Worm (Caenorhabditis elegans): Measurements from ENCODE around the gene K08F11.1.

Gene K08F11.1

ce11 chrIV:4760378-4761084 lies 35.9 kb downstream of the K08F11.1 start, which contains the start of the genes memi-1 and cyp-31A3:
TSS of gene memi-1 (minus strand) at chrIV:4760428.
TSS of gene cyp-31A3 (plus strand) at chrIV:4761049.
- no peak for TF ChIP-seq T22C8.4 (GFP tag; IDR thresholded peaks at IDR 0.05)
- no peak for TF ChIP-seq ztf-29 (GFP tag; IDR thresholded peaks at IDR 0.05)
- TF ChIP-seq ref-1 (GFP tag; conservative IDR thresholded peaks at IDR 0.05): no peak
- no peak for TF ChIP-seq klf-2 (GFP tag; conservative IDR thresholded peaks at IDR 0.05)
- no peak for TF ChIP-seq cog-1 (tag; optimal IDR thresholded peaks at IDR 0.05)
- no peak for TF ChIP-seq ztf-23 (GFP tag; IDR thresholded peaks at IDR 0.05)
- TF ChIP-seq flt-1 (GFP tag; IDR thresholded peaks at IDR 0.05): no peak
- no peak for TF ChIP-seq tab-1 (GFP tag; IDR thresholded peaks at IDR 0.05)
- TF ChIP-seq med-1 (GFP tag; optimal IDR thresholded peaks at IDR 0.05; ENCODE audit: insufficient read depth): no peak

ce11 chrIV:4763844-4764243 lies 39.2 kb downstream of the K08F11.1 start, which contains the start of gene Y17G9B.2:
TSS of gene Y17G9B.2 (plus strand) at chrIV:4764144.
- TF ChIP-seq tab-1 (GFP tag; IDR thresholded peaks at IDR 0.05) (no peak), ref-1 (GFP tag; conservative IDR thresholded peaks at IDR 0.05) (no peak), cog-1 (tag; optimal IDR thresholded peaks at IDR 0.05) (no peak), T22C8.4 (GFP tag; IDR thresholded peaks at IDR 0.05) (no peak), flt-1 (GFP tag; IDR thresholded peaks at IDR 0.05) (no peak), ztf-23 (GFP tag; IDR thresholded peaks at IDR 0.05) (no peak), ztf-29 (GFP tag; IDR thresholded peaks at IDR 0.05) (no peak)

ce11 chrIV:4764422-4764821 lies 39.8 kb downstream of the K08F11.1 start, which contains the start of gene npp-26:
TSS of gene npp-26 (plus strand) at chrIV:4764722.
- TF ChIP-seq ztf-29 (GFP tag; IDR thresholded peaks at IDR 0.05) (no peak), T22C8.4 (GFP tag; IDR thresholded peaks at IDR 0.05) (no peak), cog-1 (tag; optimal IDR thresholded peaks at IDR 0.05) (no peak), med-1 (GFP tag; optimal IDR thresholded peaks at IDR 0.05; ENCODE audit: insufficient read depth) (no peak), klf-2 (GFP tag; conservative IDR thresholded peaks at IDR 0.05) (no peak), tab-1 (GFP tag; IDR thresholded peaks at IDR 0.05) (no peak), ztf-23 (GFP tag; IDR thresholded peaks at IDR 0.05) (no peak), ref-1 (GFP tag; conservative IDR thresholded peaks at IDR 0.05) (no peak), flt-1 (GFP tag; IDR thresholded peaks at IDR 0.05) (no peak)

ce11 chrIV:4771792-4772191 lies 47.1 kb downstream of the K08F11.1 start, which contains the start of gene R11E3.2:
TSS of gene R11E3.2 (plus strand) at chrIV:4772092.
- no peak for TF ChIP-seq med-1 (GFP tag; optimal IDR thresholded peaks at IDR 0.05; ENCODE audit: insufficient read depth)
- TF ChIP-seq flt-1 (GFP tag; IDR thresholded peaks at IDR 0.05): no peak
- no peak for TF ChIP-seq cog-1 (tag; optimal IDR thresholded peaks at IDR 0.05)
- TF ChIP-seq tab-1 (GFP tag; IDR thresholded peaks at IDR 0.05): no peak
- no peak for TF ChIP-seq klf-2 (GFP tag; conservative IDR thresholded peaks at IDR 0.05)
- TF ChIP-seq ref-1 (GFP tag; conservative IDR thresholded peaks at IDR 0.05): no peak
- TF ChIP-seq ztf-23 (GFP tag; IDR thresholded peaks at IDR 0.05): no peak
- no peak for TF ChIP-seq T22C8.4 (GFP tag; IDR thresholded peaks at IDR 0.05)
- no peak for TF ChIP-seq ztf-29 (GFP tag; IDR thresholded peaks at IDR 0.05)

All from whole organism, midembryonic.